Fruit fly (Drosophila melanogaster) whole organism, embryonic: ENCODE results near the gene Nab2.

ENCODE experiments used
- CG32772 ChIP-seq: fragments of 200-800 bp; sonication (Bioruptor generic); IDR thresholded peaks from 2 replicates; pipeline ENCODE4 v1.3.6; 2022; ENCODE audit warnings: missing biosample characterization, missing genetic modification characterization
- CG8944 ChIP-seq: fragments of 200-800 bp; sonication (Bioruptor generic); optimal IDR thresholded peaks from 3 replicates; lab custom pipeline; 2016; ENCODE audit warnings: missing biosample characterization, missing genetic modification characterization

DNA sequence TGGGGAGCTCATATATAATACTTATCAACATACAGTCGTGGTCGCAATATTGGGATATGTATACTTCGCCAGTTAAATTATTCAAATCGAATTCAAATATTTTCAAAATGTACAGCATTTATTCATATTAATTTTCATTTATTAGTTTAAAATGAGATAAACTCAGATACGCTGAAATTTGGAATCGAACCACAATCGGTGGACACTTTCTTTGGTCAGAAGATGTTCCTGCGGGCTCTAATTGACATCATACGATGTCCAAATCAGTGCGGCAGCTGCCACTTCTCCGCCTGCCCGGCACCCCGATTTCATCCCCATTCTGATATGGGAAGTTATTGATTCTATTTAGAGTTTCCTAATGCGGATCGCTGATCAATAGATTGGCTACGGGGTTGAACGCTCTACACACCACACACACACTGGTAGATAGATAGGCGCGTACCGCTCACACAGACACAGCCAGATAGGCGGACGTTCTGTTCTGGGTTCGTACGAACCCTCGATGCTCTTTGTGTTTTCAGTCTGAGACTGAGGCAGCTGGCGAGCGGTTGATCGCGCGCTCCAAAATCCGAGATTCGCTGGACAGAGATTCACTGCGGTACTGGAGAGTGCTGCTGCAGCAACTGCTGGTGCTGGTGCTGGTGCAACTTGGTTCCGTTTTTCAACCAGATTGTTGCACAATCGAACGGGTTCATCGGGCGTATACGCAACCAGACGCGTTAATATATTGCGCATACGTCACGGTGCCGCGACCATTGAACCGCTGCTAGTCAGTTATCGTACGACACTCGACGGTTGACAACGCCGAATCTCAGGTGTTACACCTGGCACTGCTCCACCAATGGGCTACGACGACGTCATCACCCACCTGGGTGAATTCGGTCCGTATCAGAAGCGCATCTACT is 41.9 kb downstream of the Nab2 start, which contains the start of gene Orct:
- TF ChIP-seq CG32772 (GFP tag; lab: Robert Waterston, UW) (peak; percentile 26; the same call in 1 of the 2 replicates), CG8944 (GFP tag; lab: Kevin White, UChicago) (peak; percentile 32)
